Worm (Caenorhabditis elegans): Measurements from ENCODE around the gene fbxb-62.

Gene fbxb-62

ce11 chrV:19288073-19288805, 13.6 kb downstream of the fbxb-62 start, which contains the start of the genes F55C9.3 and fbxb-57:
F55C9.3 (minus strand) TSS chrV:19288173.
fbxb-57 (plus strand) TSS chrV:19288755.
- TF ChIP-seq tbp1 (GFP tag; optimal IDR thresholded peaks at IDR 0.05) (no peak), ZK185.1 (tag; optimal IDR thresholded peaks at IDR 0.05; ENCODE audit: poor library complexity, severe bottlenecking) (no peak), him-1 (tag; optimal IDR thresholded peaks at IDR 0.05) (no peak), akir-1 (GFP tag; optimal IDR thresholded peaks at IDR 0.05) (no peak)

ce11 chrV:19285921-19286320, 15.9 kb downstream of the fbxb-62 start:
- TF ChIP-seq dpff-1 (tag; optimal IDR thresholded peaks at IDR 0.05) (no peak), mxl-1 (tag; optimal IDR thresholded peaks at IDR 0.05) (no peak), nhr-27 (tag; optimal IDR thresholded peaks at IDR 0.05) (no peak), ceh-100 (GFP tag; IDR thresholded peaks at IDR 0.05) (no peak), B0261.1 (tag; optimal IDR thresholded peaks at IDR 0.05) (no peak), Y56A3A.18 (GFP tag; IDR thresholded peaks at IDR 0.05) (no peak), ztf-28 (GFP tag; IDR thresholded peaks at IDR 0.05) (no peak), Y95B8A.8 (GFP tag; IDR thresholded peaks at IDR 0.05) (no peak), snpc-4 (GFP tag; optimal IDR thresholded peaks at IDR 0.05) (no peak), snpc-4 (tag; optimal IDR thresholded peaks at IDR 0.05) (no peak), Y53G8AR.9 (GFP tag; conservative IDR thresholded peaks at IDR 0.05) (no peak), lir-1 (GFP tag; conservative IDR thresholded peaks at IDR 0.05) (no peak)

DNA sequence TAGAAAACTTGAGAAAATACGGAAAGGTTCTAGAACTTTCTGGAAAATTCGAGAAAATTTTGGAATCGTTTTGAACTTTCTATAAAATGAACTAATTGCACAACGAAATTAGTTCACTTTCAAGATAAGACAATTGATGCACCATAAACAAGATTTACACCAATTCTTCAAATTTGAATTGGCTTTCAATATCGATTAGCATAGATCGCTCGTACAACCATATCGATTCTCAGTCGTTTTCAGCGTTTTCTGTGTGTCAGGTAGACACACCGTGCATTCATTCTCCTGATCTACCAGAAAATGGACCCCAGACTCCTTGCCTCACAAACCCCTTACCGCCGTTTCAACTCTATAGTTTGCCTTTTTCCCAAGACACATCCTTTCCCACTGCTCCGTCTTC, 19.5 kb downstream of the fbxb-62 start, which contains the start of gene fbxb-117:
fbxb-117 (plus strand) TSS at position 301 of the 400 bp plus-strand sequence.
- TF ChIP-seq nhr-179 (tag; optimal IDR thresholded peaks at IDR 0.05) (no peak), egl-18 (GFP tag; IDR thresholded peaks at IDR 0.05) (no peak), ceh-40 (GFP tag; IDR thresholded peaks at IDR 0.05) (no peak), F52B5.7 (tag; optimal IDR thresholded peaks at IDR 0.05) (no peak), B0019.2 (GFP tag; conservative IDR thresholded peaks at IDR 0.05) (no peak), nhr-120 (GFP tag; IDR thresholded peaks at IDR 0.05) (no peak), ztf-22 (GFP tag; optimal IDR thresholded peaks at IDR 0.05) (no peak), lir-1 (GFP tag; conservative IDR thresholded peaks at IDR 0.05) (no peak), F49E8.2 (tag; optimal IDR thresholded peaks at IDR 0.05; ENCODE audit: insufficient read depth) (no peak), sdz-38 (tag; optimal IDR thresholded peaks at IDR 0.05) (no peak), hlh-12 (tag; optimal IDR thresholded peaks at IDR 0.05) (no peak), Y53G8AR.9 (GFP tag; conservative IDR thresholded peaks at IDR 0.05) (no peak)

DNA sequence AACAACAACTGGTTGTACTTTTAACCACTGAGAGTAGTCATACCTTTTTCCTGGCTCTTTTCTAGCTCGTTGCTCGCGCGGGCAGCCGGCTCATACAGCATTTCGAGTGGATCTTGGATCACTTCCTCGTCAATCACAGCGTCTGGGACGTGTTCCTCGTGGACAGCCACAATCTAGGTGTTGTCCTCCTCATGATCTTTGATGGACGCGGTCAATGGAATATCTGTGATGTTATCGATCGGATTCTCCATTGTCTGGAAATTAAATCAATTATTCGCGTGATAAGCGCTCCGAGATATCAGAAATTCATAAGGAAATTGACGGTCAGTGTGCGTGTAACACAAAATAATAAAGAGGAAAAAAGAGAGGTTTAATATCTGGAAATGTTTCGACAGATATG, 21.9 kb downstream of the fbxb-62 start, which contains the start of gene F21D9.8:
F21D9.8 (minus strand) TSS at position 101 of the 400 bp plus-strand sequence.
- TF ChIP-seq ceh-58 (GFP tag; IDR thresholded peaks at IDR 0.05) = no peak
- no peak for TF ChIP-seq ztf-6 (GFP tag; IDR thresholded peaks at IDR 0.05)
- TF ChIP-seq snpc-1.1 (tag; optimal IDR thresholded peaks at IDR 0.05; ENCODE audit: insufficient read depth) = no peak
- no peak for TF ChIP-seq Y67H2A.10 (GFP tag; conservative IDR thresholded peaks at IDR 0.05)
- TF ChIP-seq sea-2 (GFP tag; IDR thresholded peaks at IDR 0.05) = no peak
- no peak for TF ChIP-seq F23B12.7 (tag; optimal IDR thresholded peaks at IDR 0.05; ENCODE audit: insufficient read depth)
- no peak for TF ChIP-seq rcor-1 (GFP tag; IDR thresholded peaks at IDR 0.05)
- no peak for TF ChIP-seq madf-8 (GFP tag; conservative IDR thresholded peaks at IDR 0.05)
- TF ChIP-seq ztf-3 (GFP tag; optimal IDR thresholded peaks at IDR 0.05) = no peak
- no peak for TF ChIP-seq hlh-12 (tag; optimal IDR thresholded peaks at IDR 0.05)
- TF ChIP-seq let-607 (tag; optimal IDR thresholded peaks at IDR 0.05) = no peak
- no peak for TF ChIP-seq xnd-1 (tag; optimal IDR thresholded peaks at IDR 0.05)
- TF ChIP-seq lag-1 (GFP tag; IDR thresholded peaks at IDR 0.05) = no peak
- TF ChIP-seq ztf-18 (tag; optimal IDR thresholded peaks at IDR 0.05) = no peak
- TF ChIP-seq attf-6 (GFP tag; IDR thresholded peaks at IDR 0.05) = no peak
- TF ChIP-seq madf-6 (GFP tag; IDR thresholded peaks at IDR 0.05) = no peak
- no peak for TF ChIP-seq pbrm-1 (GFP tag; IDR thresholded peaks at IDR 0.05)
- no peak for TF ChIP-seq C06A6.2 (GFP tag; conservative IDR thresholded peaks at IDR 0.05)

Measured in whole organism, young adult.